Fruit fly (Drosophila melanogaster): Measurements from ENCODE around the gene Ctl1.
A peak's percentile ranks its signal among the peaks of the same experiment; 100 is the strongest.

Gene Ctl1

DNA sequence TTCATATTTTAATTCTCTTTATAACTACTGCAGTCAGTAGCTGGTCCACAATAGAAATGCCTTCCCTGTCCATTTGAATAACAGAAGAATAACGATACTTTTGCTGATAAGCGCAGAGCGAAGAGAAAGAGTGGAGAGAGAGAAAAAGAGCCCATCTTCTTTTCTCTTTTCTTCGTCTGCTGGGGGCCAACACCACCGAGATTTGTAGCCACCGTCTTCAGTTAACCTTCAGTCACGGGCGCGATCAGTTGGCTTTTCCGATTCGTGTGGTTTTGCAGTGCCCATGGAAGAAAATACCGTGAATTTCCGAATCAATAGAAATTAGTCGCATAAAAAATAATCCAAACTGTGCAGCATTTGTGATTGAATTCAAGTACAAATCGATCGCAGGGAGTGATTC is 14.3 kb upstream of the Ctl1 start, which contains the start of gene CG1273:
Gene CG1273 (plus strand): TSS at position 218 of the 400 bp plus-strand sequence.
- TF ChIP-seq CG12605 (GFP tag; IDR thresholded peaks at IDR 0.05), result no peak
- no peak for TF ChIP-seq CG17806 (tag; optimal IDR thresholded peaks at IDR 0.05)
- TF ChIP-seq CG4496 (GFP tag; IDR thresholded peaks at IDR 0.05), result no peak
- no peak for TF ChIP-seq CG14655 (GFP tag; optimal IDR thresholded peaks at IDR 0.05)
- TF ChIP-seq Pif1B (GFP tag; optimal IDR thresholded peaks at IDR 0.05), result no peak
- TF ChIP-seq CG13204 (GFP tag; optimal IDR thresholded peaks at IDR 0.05), result no peak
- no peak for TF ChIP-seq CG10348 (GFP tag; IDR thresholded peaks at IDR 0.05)
- no peak for TF ChIP-seq CG8159 (tag; optimal IDR thresholded peaks at IDR 0.05)
- no peak for TF ChIP-seq rn (GFP tag; IDR thresholded peaks at IDR 0.05)
- no peak for TF ChIP-seq CG32121 (GFP tag; IDR thresholded peaks at IDR 0.05)
- no peak for TF ChIP-seq Snoo (tag; optimal IDR thresholded peaks at IDR 0.05)
- TF ChIP-seq gl (tag; optimal IDR thresholded peaks at IDR 0.05), result no peak
- TF ChIP-seq CG15710 (tag; optimal IDR thresholded peaks at IDR 0.05), result no peak
- no peak for TF ChIP-seq CG34367 (tag; optimal IDR thresholded peaks at IDR 0.05)
- no peak for TF ChIP-seq EcR (GFP tag; optimal IDR thresholded peaks at IDR 0.05)
- no peak for TF ChIP-seq Ets98B (GFP tag; IDR thresholded peaks at IDR 0.05)
- TF ChIP-seq Pif1A (GFP tag; optimal IDR thresholded peaks at IDR 0.05), result no peak
- no peak for TF ChIP-seq D1 (tag; optimal IDR thresholded peaks at IDR 0.05)
- no peak for TF ChIP-seq CG8301 (tag; optimal IDR thresholded peaks at IDR 0.05)
- TF ChIP-seq fd96Ca (GFP tag; IDR thresholded peaks at IDR 0.05), result no peak

dm6 chr3L:4264963-4265362 is 12.8 kb upstream of the Ctl1 start:
- TF ChIP-seq CG15710 (tag; optimal IDR thresholded peaks at IDR 0.05), result no peak
- TF ChIP-seq Ets98B (GFP tag; IDR thresholded peaks at IDR 0.05), result no peak
- no peak for TF ChIP-seq CG9948 (tag; optimal IDR thresholded peaks at IDR 0.05)
- no peak for TF ChIP-seq CG12605 (GFP tag; IDR thresholded peaks at IDR 0.05)
- TF ChIP-seq CG4496 (GFP tag; IDR thresholded peaks at IDR 0.05), result no peak

DNA sequence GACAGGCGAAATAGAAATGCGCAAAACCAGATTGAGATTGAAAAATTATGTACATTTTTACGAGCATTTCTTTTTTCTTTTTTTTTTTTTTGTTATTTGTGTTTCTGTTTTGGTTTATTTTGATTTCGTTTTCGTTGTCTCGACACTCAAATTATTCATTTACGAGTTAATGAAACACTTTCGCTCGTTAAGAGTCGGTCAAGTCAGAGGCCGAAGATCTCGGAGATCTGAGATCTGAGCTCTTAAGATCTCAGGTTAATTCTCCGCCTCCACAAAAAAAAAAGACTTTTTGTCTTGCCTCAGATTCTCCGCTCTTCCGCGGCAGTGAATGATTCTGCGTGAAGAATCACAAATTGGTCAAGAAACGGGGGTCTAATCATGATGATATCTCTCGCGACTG is 11.9 kb upstream of the Ctl1 start:
- TF ChIP-seq CG15710 (tag; optimal IDR thresholded peaks at IDR 0.05), result no peak
- no peak for TF ChIP-seq CG10348 (GFP tag; IDR thresholded peaks at IDR 0.05)
- TF ChIP-seq Pif1A (GFP tag; optimal IDR thresholded peaks at IDR 0.05), result no peak
- TF ChIP-seq CG8301 (tag; optimal IDR thresholded peaks at IDR 0.05), result no peak
- TF ChIP-seq Ets98B (GFP tag; IDR thresholded peaks at IDR 0.05), result no peak
- TF ChIP-seq Snoo (tag; optimal IDR thresholded peaks at IDR 0.05), result no peak
- TF ChIP-seq CG34367 (tag; optimal IDR thresholded peaks at IDR 0.05), result no peak
- TF ChIP-seq CG12605 (GFP tag; IDR thresholded peaks at IDR 0.05), result no peak
- TF ChIP-seq CG32121 (GFP tag; IDR thresholded peaks at IDR 0.05), result no peak
- no peak for TF ChIP-seq rn (GFP tag; IDR thresholded peaks at IDR 0.05)
- TF ChIP-seq CG4496 (GFP tag; IDR thresholded peaks at IDR 0.05), result no peak
- no peak for TF ChIP-seq EcR (GFP tag; optimal IDR thresholded peaks at IDR 0.05)

DNA sequence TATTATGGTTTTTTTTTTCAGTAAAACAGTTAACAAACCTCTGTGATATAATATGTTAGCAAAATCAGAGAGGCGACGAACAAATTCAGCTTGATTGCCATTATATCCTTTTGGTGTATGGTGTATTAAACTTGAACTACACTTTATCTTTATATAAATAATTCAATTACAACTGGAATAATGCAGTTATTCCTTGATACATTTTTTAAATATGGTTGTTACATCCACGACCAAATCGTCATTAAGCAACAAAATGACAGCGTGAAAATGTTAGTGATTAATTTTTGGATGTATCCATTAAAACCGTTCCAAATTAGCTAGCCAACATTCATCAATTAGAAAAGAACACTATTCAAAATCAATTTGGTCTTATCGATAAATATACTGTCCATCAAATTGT is 10.4 kb upstream of the Ctl1 start, which contains the start of gene CG33764:
Gene CG33764 (minus strand): TSS at position 101 of the 400 bp plus-strand sequence.
- TF ChIP-seq CG8301 (tag; optimal IDR thresholded peaks at IDR 0.05) (no peak), CG10348 (GFP tag; IDR thresholded peaks at IDR 0.05) (no peak), rn (GFP tag; IDR thresholded peaks at IDR 0.05) (no peak), D1 (tag; optimal IDR thresholded peaks at IDR 0.05) (no peak), Pif1A (GFP tag; optimal IDR thresholded peaks at IDR 0.05) (no peak)

DNA sequence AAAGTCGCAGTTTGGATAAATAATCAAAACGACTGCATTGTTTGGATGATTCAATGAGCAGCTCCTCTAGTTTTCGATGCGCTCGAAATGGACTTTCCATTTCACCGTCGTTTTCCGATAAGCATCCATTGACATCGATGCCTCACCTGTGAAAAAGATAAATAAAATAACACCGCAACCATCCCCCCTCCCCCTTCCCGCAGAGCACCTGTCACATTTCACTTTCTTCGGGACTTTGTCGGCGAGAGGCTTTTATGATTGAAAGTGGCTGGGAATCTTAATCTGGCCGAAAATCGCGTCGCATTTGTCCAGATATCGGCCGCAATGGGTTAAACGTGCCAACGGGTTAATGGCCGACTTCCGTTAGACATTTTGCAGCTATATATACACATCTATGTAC is 8.6 kb upstream of the Ctl1 start:
- TF ChIP-seq CG4496 (GFP tag; IDR thresholded peaks at IDR 0.05) (no peak), CG8301 (tag; optimal IDR thresholded peaks at IDR 0.05) (no peak), CG8159 (tag; optimal IDR thresholded peaks at IDR 0.05) (no peak), Snoo (tag; optimal IDR thresholded peaks at IDR 0.05) (no peak), Pif1A (GFP tag; optimal IDR thresholded peaks at IDR 0.05) (no peak)

DNA sequence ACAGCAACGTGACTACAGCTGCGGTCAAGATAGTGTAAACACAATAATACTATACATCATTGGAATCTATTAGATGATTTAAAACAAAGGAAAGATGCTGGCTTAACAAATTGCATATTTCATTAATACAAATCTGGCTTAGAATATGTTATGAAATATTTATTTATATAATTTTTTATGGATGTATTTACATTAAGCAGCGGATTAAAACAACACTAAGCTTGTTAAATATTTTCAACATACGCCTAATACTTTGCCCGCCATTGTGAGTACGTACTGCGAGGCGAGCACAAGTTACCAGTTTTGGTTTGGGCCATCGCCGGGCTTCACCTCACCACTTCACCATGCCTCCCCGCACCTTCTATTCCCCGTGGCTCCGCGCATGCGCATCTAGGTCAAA is 7.8 kb upstream of the Ctl1 start:
- peak; percentile 76 for TF ChIP-seq Snoo (tag; optimal IDR thresholded peaks at IDR 0.05)
- peak; percentile 81 for TF ChIP-seq CG15710 (tag; optimal IDR thresholded peaks at IDR 0.05)
- 0 out of 3 replicates have a peak, but pooled peaks have one; percentile 24 for TF ChIP-seq fd96Ca (GFP tag; IDR thresholded peaks at IDR 0.05)
- no peak for TF ChIP-seq rn (GFP tag; IDR thresholded peaks at IDR 0.05)
- TF ChIP-seq CG8301 (tag; optimal IDR thresholded peaks at IDR 0.05), result peak; percentile 88
- peak; percentile 57 for TF ChIP-seq CG34367 (tag; optimal IDR thresholded peaks at IDR 0.05)
- TF ChIP-seq CG17806 (tag; optimal IDR thresholded peaks at IDR 0.05), result peak; percentile 76
- TF ChIP-seq gl (tag; optimal IDR thresholded peaks at IDR 0.05), result peak; percentile 52
- peak; percentile 66 for TF ChIP-seq D1 (tag; optimal IDR thresholded peaks at IDR 0.05)
- peak; percentile 75 for TF ChIP-seq Pif1B (GFP tag; optimal IDR thresholded peaks at IDR 0.05)
- peak; percentile 81 for TF ChIP-seq CG8159 (tag; optimal IDR thresholded peaks at IDR 0.05)
- TF ChIP-seq CG10348 (GFP tag; IDR thresholded peaks at IDR 0.05), result no peak
- TF ChIP-seq Pif1A (GFP tag; optimal IDR thresholded peaks at IDR 0.05), result peak; percentile 66
- peak; percentile 81 for TF ChIP-seq CG9948 (tag; optimal IDR thresholded peaks at IDR 0.05)
- no peak for TF ChIP-seq EcR (GFP tag; optimal IDR thresholded peaks at IDR 0.05)
- peak; percentile 67; the same call in 1 of the 3 replicates for TF ChIP-seq CG4496 (GFP tag; IDR thresholded peaks at IDR 0.05)
- TF ChIP-seq Ets98B (GFP tag; IDR thresholded peaks at IDR 0.05), result no peak; the same call in 1 of the 2 replicates
- peak; percentile 78 for TF ChIP-seq CG12605 (GFP tag; IDR thresholded peaks at IDR 0.05)
- TF ChIP-seq CG32121 (GFP tag; IDR thresholded peaks at IDR 0.05), result peak; percentile 63
- no peak for TF ChIP-seq CG13204 (GFP tag; optimal IDR thresholded peaks at IDR 0.05)
- TF ChIP-seq CG14655 (GFP tag; optimal IDR thresholded peaks at IDR 0.05), result peak; percentile 82
